Worm (Caenorhabditis elegans) whole organism, L2 larva: ENCODE results near the gene srlf-20.

ENCODE experiments used
- fos-1 ChIP-seq: fragments of 150-350 bp; optimal IDR thresholded peaks from 2 replicates; lab custom pipeline; 2014; ENCODE audit warnings: missing biosample characterization, missing genetic modification characterization
- nhr-21 ChIP-seq: fragments of 150-350 bp; optimal IDR thresholded peaks from 2 replicates; lab custom pipeline; 2014; ENCODE audit warnings: missing biosample characterization, missing genetic modification characterization
- snpc-4 ChIP-seq: fragments of 150-350 bp; optimal IDR thresholded peaks from 2 replicates; lab custom pipeline; 2014; ENCODE audit warnings: missing biosample characterization, missing genetic modification characterization
- ztf-1 ChIP-seq: fragments of 200-800 bp; sonication (Bioruptor generic); conservative IDR thresholded peaks from 2 replicates; pipeline ENCODE4 v1.3.6; 2022; ENCODE audit warnings: missing genetic modification characterization, missing compliant biosample characterization
- ztf-11 ChIP-seq: sonication (generic microtip); optimal IDR thresholded peaks from 2 replicates; lab custom pipeline; 2017; ENCODE audit warnings: missing biosample characterization, missing genetic modification characterization

DNA sequence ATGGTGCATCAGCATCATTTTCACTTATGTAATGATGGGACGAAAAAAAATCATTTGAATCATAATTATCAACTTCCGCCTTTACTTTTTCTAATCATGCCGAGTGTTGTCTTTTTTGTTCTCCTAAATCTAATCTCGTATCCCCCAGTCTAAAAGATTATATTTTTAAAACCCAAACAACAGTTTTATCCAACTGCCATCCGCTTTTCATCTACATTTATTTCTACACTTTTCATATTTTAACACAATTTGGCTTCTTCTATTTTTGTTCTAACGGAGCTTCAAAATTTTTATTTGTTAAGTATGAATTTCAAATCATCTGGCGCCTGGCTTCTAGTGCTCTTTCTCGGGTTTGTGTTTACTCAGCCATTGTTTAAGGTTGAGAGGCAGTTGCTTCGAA lies 41.6 kb upstream of the srlf-20 start, which contains the start of gene K09C6.3:
- TF ChIP-seq nhr-21 (no peak), ztf-1 (GFP tag; lab: Robert Waterston, UW) (no peak), ztf-11 (tag; lab: Kevin White, UChicago) (no peak), snpc-4 (tag; lab: Kevin White, UChicago) (no peak), fos-1 (tag; lab: Kevin White, UChicago) (no peak)
